Fruit fly (Drosophila melanogaster): ENCODE data around the gene CNMaR.

dm6 chr3L:9629910-9630309, 14.0 kb upstream of the CNMaR start:
- no peak for TF ChIP-seq Myc (optimal IDR thresholded peaks at IDR 0.05)
- no peak for TF ChIP-seq insv (optimal IDR thresholded peaks at IDR 0.05)
- TF ChIP-seq ttk (optimal IDR thresholded peaks at IDR 0.05), result no peak
- TF ChIP-seq h (optimal IDR thresholded peaks at IDR 0.05), result no peak
- no peak for TF ChIP-seq psq (optimal IDR thresholded peaks at IDR 0.05)
